Worm (Caenorhabditis elegans) whole organism, young adult: ENCODE data around the gene srsx-7.
A peak's percentile ranks its signal among the peaks of the same experiment; 100 is the strongest.

ENCODE experiments used
- C06A6.2 ChIP-seq: fragments of 200-800 bp; sonication (Bioruptor generic); conservative IDR thresholded peaks from 2 replicates; pipeline ENCODE4 v1.3.6; 2022; ENCODE audit warnings: missing genetic modification characterization, missing compliant biosample characterization
- F49E8.2 ChIP-seq: sonication (generic microtip); optimal IDR thresholded peaks from 3 replicates; lab custom pipeline; 2017; ENCODE audit warnings: missing genetic modification characterization, mild to moderate bottlenecking, missing compliant biosample characterization, antibody characterized with exemption, moderate library complexity; ENCODE audit not compliant: insufficient read depth
- F52B5.7 ChIP-seq: sonication (generic microtip); optimal IDR thresholded peaks from 2 replicates; lab custom pipeline; 2016; ENCODE audit warnings: mild to moderate bottlenecking, missing genetic modification characterization, missing compliant biosample characterization
- F57C9.4 ChIP-seq: sonication (generic microtip); optimal IDR thresholded peaks from 2 replicates; lab custom pipeline; 2017; ENCODE audit warnings: mild to moderate bottlenecking, missing genetic modification characterization, missing compliant biosample characterization
- K12H6.12 ChIP-seq: fragments of 200-800 bp; sonication (Bioruptor generic); optimal IDR thresholded peaks from 2 replicates; lab custom pipeline; 2018; ENCODE audit warnings: mild to moderate bottlenecking, missing genetic modification characterization, missing compliant biosample characterization
- T26A5.8 ChIP-seq: sonication (generic microtip); optimal IDR thresholded peaks from 2 replicates; lab custom pipeline; 2016; ENCODE audit warnings: missing genetic modification characterization, missing compliant biosample characterization
- Y56A3A.18 ChIP-seq: fragments of 200-800 bp; sonication (Bioruptor generic); IDR thresholded peaks from 2 replicates; pipeline ENCODE4 v1.3.6; 2022; ENCODE audit warnings: missing genetic modification reagents, missing genetic modification characterization, missing compliant biosample characterization
- ZK185.1 ChIP-seq: sonication (generic microtip); optimal IDR thresholded peaks from 2 replicates; lab custom pipeline; 2016; ENCODE audit warnings: mild to moderate bottlenecking, missing genetic modification characterization, missing compliant biosample characterization; ENCODE audit not compliant: poor library complexity, severe bottlenecking
- akir-1 ChIP-seq: fragments of 200-800 bp; sonication (Bioruptor generic); optimal IDR thresholded peaks from 2 replicates; lab custom pipeline; 2018; ENCODE audit warnings: mild to moderate bottlenecking, missing genetic modification characterization, moderate library complexity, missing compliant biosample characterization
- atf-7 ChIP-seq: sonication (generic microtip); optimal IDR thresholded peaks from 2 replicates; lab custom pipeline; 2017; ENCODE audit warnings: mild to moderate bottlenecking, missing genetic modification characterization, missing compliant biosample characterization
- attf-5 ChIP-seq: fragments of 200-800 bp; sonication (Bioruptor generic); optimal IDR thresholded peaks from 2 replicates; lab custom pipeline; 2018; ENCODE audit warnings: mild to moderate bottlenecking, missing genetic modification characterization, missing compliant biosample characterization
- bed-1 ChIP-seq: fragments of 200-800 bp; sonication (Bioruptor generic); IDR thresholded peaks from 2 replicates; pipeline ENCODE4 v1.3.6; 2022; ENCODE audit warnings: missing genetic modification reagents, missing genetic modification characterization, missing compliant biosample characterization
- bed-2 ChIP-seq: fragments of 200-800 bp; sonication (Bioruptor generic); IDR thresholded peaks from 2 replicates; pipeline ENCODE4 v1.3.6; 2022; ENCODE audit warnings: missing genetic modification reagents, missing genetic modification characterization, missing compliant biosample characterization
- cebp-1 ChIP-seq, 2 experiments: fragments of 200-800 bp in 1 of 2; sonication (Bioruptor generic) in 1 of 2; sonication (generic microtip) in 1 of 2; IDR thresholded peaks in 1 of 2; optimal IDR thresholded peaks in 1 of 2; 2 replicates each; pipeline versions ENCODE4 v1.3.6 to Lab custom; 2017 to 2022; ENCODE audit warnings: missing compliant biosample characterization in 2 of 2, missing genetic modification characterization in 2 of 2, mild to moderate bottlenecking in 1 of 2, missing genetic modification reagents in 1 of 2, moderate library complexity in 1 of 2
- ceh-100 ChIP-seq: fragments of 200-800 bp; sonication (Bioruptor generic); IDR thresholded peaks from 2 replicates; pipeline ENCODE4 v1.3.6; 2022; ENCODE audit warnings: missing genetic modification reagents, missing genetic modification characterization, missing compliant biosample characterization
- ceh-40 ChIP-seq: fragments of 200-800 bp; sonication (Bioruptor generic); IDR thresholded peaks from 2 replicates; pipeline ENCODE4 v1.3.6; 2022; ENCODE audit warnings: missing genetic modification characterization, missing compliant biosample characterization
- ceh-91 ChIP-seq: fragments of 200-800 bp; sonication (Bioruptor generic); IDR thresholded peaks from 2 replicates; pipeline ENCODE4 v1.3.6; 2022; ENCODE audit warnings: missing genetic modification reagents, missing genetic modification characterization, missing compliant biosample characterization
- die-1 ChIP-seq: sonication (generic microtip); optimal IDR thresholded peaks from 2 replicates; lab custom pipeline; 2016; ENCODE audit warnings: missing genotype, mild to moderate bottlenecking, missing genetic modification characterization, missing compliant biosample characterization
- dpff-1 ChIP-seq: sonication (generic microtip); optimal IDR thresholded peaks from 2 replicates; lab custom pipeline; 2017; ENCODE audit warnings: mild to moderate bottlenecking, missing genetic modification characterization, missing compliant biosample characterization
- efl-1 ChIP-seq: fragments of 150-350 bp; optimal IDR thresholded peaks from 2 replicates; lab custom pipeline; 2014; ENCODE audit warnings: missing biosample characterization, missing genetic modification reagents, missing genetic modification characterization
- egl-44 ChIP-seq: fragments of 200-800 bp; sonication (Bioruptor generic); IDR thresholded peaks from 2 replicates; pipeline ENCODE4 v1.3.6; 2022; ENCODE audit warnings: missing genetic modification reagents, missing genetic modification characterization, missing compliant biosample characterization
- hmg-1.2 ChIP-seq: fragments of 200-800 bp; sonication (Bioruptor generic); IDR thresholded peaks from 2 replicates; pipeline ENCODE4 v1.3.6; 2022; ENCODE audit warnings: missing genetic modification reagents, missing genetic modification characterization, missing compliant biosample characterization
- lag-1 ChIP-seq: fragments of 200-800 bp; sonication (Bioruptor generic); IDR thresholded peaks from 2 replicates; pipeline ENCODE4 v1.3.6; 2022; ENCODE audit warnings: missing genetic modification reagents, missing genetic modification characterization, missing compliant biosample characterization
- lin-35 ChIP-seq, 3 experiments: fragments of 150-350 bp in 2 of 3; sonication (generic microtip) in 1 of 3; optimal IDR thresholded peaks; 2 replicates each; lab custom pipeline; 2014 to 2018; ENCODE audit warnings: missing biosample characterization in 3 of 3, missing genetic modification characterization in 3 of 3, missing genetic modification reagents in 3 of 3
- lin-40 ChIP-seq: sonication (generic microtip); optimal IDR thresholded peaks from 2 replicates; lab custom pipeline; 2016; ENCODE audit warnings: missing genetic modification characterization, mild to moderate bottlenecking, missing compliant biosample characterization, missing genotype, missing genetic modification reagents
- lin-54 ChIP-seq: fragments of 200-800 bp; sonication (Bioruptor generic); optimal IDR thresholded peaks from 2 replicates; lab custom pipeline; 2018; ENCODE audit warnings: mild to moderate bottlenecking, missing genetic modification characterization, missing compliant biosample characterization
- lsy-27 ChIP-seq: sonication (generic microtip); optimal IDR thresholded peaks from 2 replicates; lab custom pipeline; 2017; ENCODE audit warnings: missing genetic modification characterization, mild to moderate bottlenecking, missing compliant biosample characterization, antibody characterized with exemption, missing genotype, borderline replicate concordance; ENCODE audit not compliant: insufficient read depth
- madf-6 ChIP-seq: fragments of 200-800 bp; sonication (Bioruptor generic); IDR thresholded peaks from 2 replicates; pipeline ENCODE4 v1.3.6; 2022; ENCODE audit warnings: missing genetic modification reagents, missing genetic modification characterization, missing compliant biosample characterization
- nhr-120 ChIP-seq: fragments of 200-800 bp; sonication (Bioruptor generic); IDR thresholded peaks from 2 replicates; pipeline ENCODE4 v1.3.6; 2022; ENCODE audit warnings: missing genetic modification characterization, missing compliant biosample characterization
- rcor-1 ChIP-seq: fragments of 200-800 bp; sonication (Bioruptor generic); IDR thresholded peaks from 2 replicates; pipeline ENCODE4 v1.3.6; 2022; ENCODE audit warnings: missing genetic modification reagents, missing genetic modification characterization, missing compliant biosample characterization
- repo-1 ChIP-seq: sonication (generic microtip); optimal IDR thresholded peaks from 2 replicates; lab custom pipeline; 2017; ENCODE audit warnings: mild to moderate bottlenecking, missing genetic modification characterization, missing compliant biosample characterization
- rpc-1 ChIP-seq, 2 experiments: fragments of 150-350 bp in 1 of 2; sonication (generic microtip) in 1 of 2; optimal IDR thresholded peaks; 2 replicates each; lab custom pipeline; 2014 to 2018; ENCODE audit warnings: missing biosample characterization in 1 of 2, missing genetic modification characterization in 1 of 2, missing genetic modification reagents in 1 of 2, missing genotype in 1 of 2
- sdz-38 ChIP-seq: sonication (generic microtip); optimal IDR thresholded peaks from 2 replicates; lab custom pipeline; 2016; ENCODE audit warnings: missing genotype, missing genetic modification characterization, missing compliant biosample characterization
- xnd-1 ChIP-seq: sonication (generic microtip); optimal IDR thresholded peaks from 2 replicates; lab custom pipeline; 2016; ENCODE audit warnings: missing genotype, missing genetic modification reagents, missing genetic modification characterization, missing compliant biosample characterization
- zfh-2 ChIP-seq: fragments of 200-800 bp; sonication (Bioruptor generic); conservative IDR thresholded peaks from 2 replicates; pipeline ENCODE4 v1.3.6; 2022; ENCODE audit warnings: missing genetic modification reagents, missing genetic modification characterization, missing compliant biosample characterization
- ztf-28 ChIP-seq: fragments of 200-800 bp; sonication (Bioruptor generic); IDR thresholded peaks from 2 replicates; pipeline ENCODE4 v1.3.6; 2022; ENCODE audit warnings: missing genetic modification reagents, missing genetic modification characterization, missing compliant biosample characterization
- ztf-3 ChIP-seq: fragments of 200-800 bp; sonication (Bioruptor generic); optimal IDR thresholded peaks from 2 replicates; lab custom pipeline; 2018; ENCODE audit warnings: mild to moderate bottlenecking, missing genetic modification characterization, missing compliant biosample characterization

The srsx-7 gene

ce11 chrV:7891230-7891629, 34.4 kb upstream of the srsx-7 start, which contains the start of gene F40A3.1:
Gene F40A3.1, plus strand, starts transcription at chrV:7891530.
- TF ChIP-seq ztf-3 (no peak), die-1 (no peak), akir-1 (GFP tag; lab: Kevin White, UChicago) (no peak), ceh-100 (GFP tag; lab: Robert Waterston, UW) (no peak), bed-2 (GFP tag; lab: Robert Waterston, UW) (no peak), lag-1 (no peak), F52B5.7 (tag; lab: Kevin White, UChicago) (no peak), K12H6.12 (tag; lab: Kevin White, UChicago) (no peak), xnd-1 (no peak), repo-1 (tag; lab: Kevin White, UChicago) (no peak), sdz-38 (tag; lab: Kevin White, UChicago) (no peak), Y56A3A.18 (GFP tag; lab: Robert Waterston, UW) (no peak), lin-40 (tag; lab: Kevin White, UChicago) (no peak), F57C9.4 (no peak), egl-44 (GFP tag; lab: Robert Waterston, UW) (no peak), ceh-40 (no peak)

- TF ChIP-seq hmg-1.2 (GFP tag; lab: Robert Waterston, UW) (peak; percentile 22; the same call in 1 of the 2 replicates), ztf-28 (GFP tag; lab: Robert Waterston, UW) (no peak)
- TF ChIP-seq, all 124 proteins: peak for 1
Observed at ce11 chrV:7893812-7894381, 31.7 kb upstream of the srsx-7 start, which contains the start of gene F40A3.6. Gene F40A3.6, minus strand, starts transcription at chrV:7893862.

- TF ChIP-seq lsy-27 (tag; lab: Kevin White, UChicago): no peak
- TF ChIP-seq T26A5.8 (tag; lab: Kevin White, UChicago): no peak
- TF ChIP-seq bed-2 (GFP tag; lab: Robert Waterston, UW): no peak
- TF ChIP-seq madf-6 (GFP tag; lab: Robert Waterston, UW): no peak
- no peak for TF ChIP-seq rcor-1 (GFP tag; lab: Robert Waterston, UW)
- TF ChIP-seq ztf-3: no peak
- no peak for TF ChIP-seq C06A6.2 (GFP tag; lab: Robert Waterston, UW)
- no peak for TF ChIP-seq lin-54
- no peak for TF ChIP-seq zfh-2 (GFP tag; lab: Robert Waterston, UW)
- TF ChIP-seq nhr-120 (GFP tag; lab: Robert Waterston, UW): no peak
- TF ChIP-seq sdz-38 (tag; lab: Kevin White, UChicago): no peak
- TF ChIP-seq bed-1 (GFP tag; lab: Robert Waterston, UW): no peak
Observed at ce11 chrV:7899761-7900160, 25.8 kb upstream of the srsx-7 start, which contains the start of gene F40A3.7. Gene F40A3.7, minus strand, starts transcription at chrV:7899861.

- TF ChIP-seq rpc-1 (optimal IDR thresholded peaks at IDR 0.05; lab: Kevin White, UChicago) (no peak), rpc-1 (tag; optimal IDR thresholded peaks at IDR 0.05; lab: Kevin White, UChicago) (no peak), dpff-1 (tag; lab: Kevin White, UChicago) (no peak), F49E8.2 (tag; lab: Kevin White, UChicago) (no peak), efl-1 (GFP tag; lab: Kevin White, UChicago) (no peak), cebp-1 (GFP tag; IDR thresholded peaks at IDR 0.05; lab: Robert Waterston, UW) (no peak), cebp-1 (tag; optimal IDR thresholded peaks at IDR 0.05; lab: Kevin White, UChicago) (no peak), atf-7 (tag; lab: Kevin White, UChicago) (no peak), madf-6 (GFP tag; lab: Robert Waterston, UW) (no peak), die-1 (no peak), lin-35 (GFP tag; optimal IDR thresholded peaks at IDR 0.05; lab: Kevin White, UChicago) (no peak), repo-1 (tag; lab: Kevin White, UChicago) (no peak), ZK185.1 (tag; lab: Kevin White, UChicago) (no peak), sdz-38 (tag; lab: Kevin White, UChicago) (no peak), attf-5 (GFP tag; lab: Kevin White, UChicago) (no peak), ceh-91 (GFP tag; lab: Robert Waterston, UW) (no peak), rcor-1 (GFP tag; lab: Robert Waterston, UW) (no peak)
Observed at ce11 chrV:7901222-7901621, 24.4 kb upstream of the srsx-7 start.
